Fruit fly (Drosophila melanogaster) whole organism, embryonic: ENCODE measurements around the gene Cyp4d20.

Source experiments
- Antp ChIP-seq: fragments of 200-800 bp; sonication (Bioruptor generic); optimal IDR thresholded peaks from 3 replicates; lab custom pipeline; 2016; ENCODE audit warnings: missing biosample characterization, missing genetic modification characterization
- CG10979 ChIP-seq: fragments of 200-800 bp; sonication (Bioruptor generic); optimal IDR thresholded peaks from 2 replicates; lab custom pipeline; 2018; ENCODE audit warnings: missing biosample characterization, mild to moderate bottlenecking, missing genetic modification characterization, moderate library complexity
- CG12155 ChIP-seq: fragments of 200-800 bp; sonication (Bioruptor generic); optimal IDR thresholded peaks from 3 replicates; lab custom pipeline; 2016; ENCODE audit warnings: missing biosample characterization, missing genetic modification characterization
- CG13287 ChIP-seq: fragments of 200-800 bp; sonication (Bioruptor generic); IDR thresholded peaks from 2 replicates; pipeline ENCODE4 v1.3.6; 2022; ENCODE audit warnings: missing biosample characterization, missing genetic modification characterization; ENCODE audit not compliant: partially characterized antibody
- CG13894 ChIP-seq: fragments of 200-800 bp; sonication (Bioruptor generic); optimal IDR thresholded peaks from 3 replicates; lab custom pipeline; 2018; ENCODE audit warnings: missing biosample characterization, mild to moderate bottlenecking, missing genetic modification characterization, moderate library complexity
- CG14014 ChIP-seq: fragments of 200-800 bp; sonication (Bioruptor generic); IDR thresholded peaks from 2 replicates; pipeline ENCODE4 v1.3.6; 2022; ENCODE audit warnings: missing biosample characterization, missing genetic modification characterization
- CG14965 ChIP-seq: fragments of 200-800 bp; sonication (Bioruptor generic); optimal IDR thresholded peaks from 2 replicates; lab custom pipeline; 2016; ENCODE audit warnings: missing biosample characterization, missing genetic modification characterization, borderline replicate concordance
- CG17186 ChIP-seq: fragments of 200-800 bp; sonication (Bioruptor generic); optimal IDR thresholded peaks from 3 replicates; lab custom pipeline; 2017; ENCODE audit warnings: missing biosample characterization, missing genetic modification reagents, missing genetic modification characterization
- CG17361 ChIP-seq: fragments of 200-800 bp; sonication (Bioruptor generic); IDR thresholded peaks from 3 replicates; pipeline ENCODE4 v1.3.6; 2022; ENCODE audit warnings: missing biosample characterization, missing genetic modification characterization
- CG1792 ChIP-seq: fragments of 200-800 bp; sonication (Bioruptor generic); optimal IDR thresholded peaks from 2 replicates; lab custom pipeline; 2016; ENCODE audit warnings: missing biosample characterization, missing genetic modification characterization
- CG33557 ChIP-seq: fragments of 200-800 bp; sonication (Bioruptor generic); optimal IDR thresholded peaks from 2 replicates; lab custom pipeline; 2019; ENCODE audit warnings: missing biosample characterization, mild to moderate bottlenecking, missing genetic modification characterization, moderate library complexity
- CG6254 ChIP-seq: fragments of 200-800 bp; sonication (Bioruptor generic); optimal IDR thresholded peaks from 3 replicates; lab custom pipeline; 2017; ENCODE audit warnings: mild to moderate bottlenecking, missing biosample characterization, missing genetic modification reagents, missing genetic modification characterization
- CG6791 ChIP-seq: fragments of 200-800 bp; sonication (Bioruptor generic); IDR thresholded peaks from 3 replicates; pipeline ENCODE4 v1.3.6; 2022; ENCODE audit warnings: missing biosample characterization, missing genetic modification characterization; ENCODE audit not compliant: partially characterized antibody
- CG7928 ChIP-seq: fragments of 200-800 bp; sonication (Bioruptor generic); optimal IDR thresholded peaks from 2 replicates; lab custom pipeline; 2017; ENCODE audit warnings: missing biosample characterization, mild to moderate bottlenecking, missing genetic modification characterization
- CG9609 ChIP-seq: fragments of 200-800 bp; sonication (Bioruptor generic); optimal IDR thresholded peaks from 3 replicates; lab custom pipeline; 2016; ENCODE audit warnings: missing biosample characterization, missing genetic modification characterization
- E2f2 ChIP-seq: fragments of 200-800 bp; sonication (Bioruptor generic); IDR thresholded peaks from 2 replicates; pipeline ENCODE4 v1.3.6; 2022; ENCODE audit warnings: missing biosample characterization, missing genetic modification characterization
- HHEX ChIP-seq: fragments of 200-800 bp; sonication (Bioruptor generic); optimal IDR thresholded peaks from 3 replicates; lab custom pipeline; 2017; ENCODE audit warnings: missing biosample characterization, mild to moderate bottlenecking, missing genetic modification characterization, missing genetic modification reagents
- Hey ChIP-seq: fragments of 200-800 bp; sonication (Bioruptor generic); optimal IDR thresholded peaks from 3 replicates; lab custom pipeline; 2018; ENCODE audit warnings: missing biosample characterization, mild to moderate bottlenecking, missing genetic modification characterization
- MTF-1 ChIP-seq: fragments of 200-800 bp; sonication (Bioruptor generic); optimal IDR thresholded peaks from 2 replicates; lab custom pipeline; 2018; ENCODE audit warnings: missing biosample characterization, mild to moderate bottlenecking, missing genetic modification characterization, borderline replicate concordance
- Med ChIP-seq: fragments of 200-800 bp; sonication (Bioruptor generic); peaks from one replicate; lab custom pipeline; 2016; ENCODE audit warnings: missing biosample characterization, missing genetic modification characterization, mild to moderate bottlenecking, inconsistent platforms, moderate library complexity
- NK7.1 ChIP-seq: fragments of 200-800 bp; sonication (Bioruptor generic); optimal IDR thresholded peaks from 3 replicates; lab custom pipeline; 2016; ENCODE audit warnings: missing biosample characterization, missing genetic modification characterization
- Six4 ChIP-seq: fragments of 200-800 bp; sonication (Bioruptor generic); optimal IDR thresholded peaks from 2 replicates; lab custom pipeline; 2016; ENCODE audit warnings: missing biosample characterization, missing genetic modification characterization
- Spps ChIP-seq: fragments of 200-800 bp; sonication (Bioruptor generic); optimal IDR thresholded peaks from 2 replicates; lab custom pipeline; 2018; ENCODE audit warnings: missing biosample characterization, mild to moderate bottlenecking, missing genetic modification characterization
- Vsx1 ChIP-seq: fragments of 200-800 bp; sonication (Bioruptor generic); optimal IDR thresholded peaks from 2 replicates; lab custom pipeline; 2017; ENCODE audit warnings: missing biosample characterization, mild to moderate bottlenecking, missing genetic modification characterization, missing genetic modification reagents
- Xrp1 ChIP-seq: fragments of 200-800 bp; sonication (Bioruptor generic); IDR thresholded peaks from 2 replicates; pipeline ENCODE4 v1.3.6; 2022; ENCODE audit warnings: missing biosample characterization, missing genetic modification characterization
- ara ChIP-seq: fragments of 200-800 bp; sonication (Bioruptor generic); IDR thresholded peaks from 2 replicates; pipeline ENCODE4 v1.3.6; 2022; ENCODE audit warnings: missing biosample characterization, missing genetic modification characterization
- bab2 ChIP-seq: fragments of 200-800 bp; sonication (Bioruptor generic); optimal IDR thresholded peaks from 2 replicates; lab custom pipeline; 2016; ENCODE audit warnings: missing biosample characterization, missing genetic modification characterization
- bcd ChIP-seq: fragments of 200-800 bp; sonication (Bioruptor generic); optimal IDR thresholded peaks from 2 replicates; lab custom pipeline; 2017; ENCODE audit warnings: missing biosample characterization, mild to moderate bottlenecking, missing genetic modification characterization
- bsh ChIP-seq, 2 experiments: fragments of 200-800 bp; sonication (Bioruptor generic); optimal IDR thresholded peaks; 2 replicates each; lab custom pipeline; 2017 to 2018; ENCODE audit warnings: mild to moderate bottlenecking in 2 of 2, missing biosample characterization in 2 of 2, missing genetic modification characterization in 2 of 2, moderate library complexity in 1 of 2
- cg ChIP-seq: fragments of 200-800 bp; sonication (Bioruptor generic); optimal IDR thresholded peaks from 3 replicates; lab custom pipeline; 2019; ENCODE audit warnings: missing biosample characterization, mild to moderate bottlenecking, missing genetic modification characterization, moderate library complexity
- chm ChIP-seq: fragments of 200-800 bp; sonication (Bioruptor generic); IDR thresholded peaks from 2 replicates; pipeline ENCODE4 v1.3.6; 2022; ENCODE audit warnings: missing biosample characterization, missing genetic modification characterization
- crc ChIP-seq: fragments of 200-800 bp; sonication (Bioruptor generic); optimal IDR thresholded peaks from 2 replicates; lab custom pipeline; 2016; ENCODE audit warnings: missing biosample characterization, missing genetic modification characterization
- cwo ChIP-seq: fragments of 200-800 bp; sonication (Bioruptor generic); optimal IDR thresholded peaks from 3 replicates; lab custom pipeline; 2017; ENCODE audit warnings: missing biosample characterization, missing genetic modification characterization, mild to moderate bottlenecking, moderate library complexity, missing genetic modification reagents
- fd3F ChIP-seq: fragments of 200-800 bp; sonication (Bioruptor generic); optimal IDR thresholded peaks from 2 replicates; lab custom pipeline; 2018; ENCODE audit warnings: missing biosample characterization, mild to moderate bottlenecking, missing genetic modification characterization, moderate library complexity
- gcm ChIP-seq: fragments of 200-800 bp; sonication (Bioruptor generic); optimal IDR thresholded peaks from 2 replicates; lab custom pipeline; 2019; ENCODE audit warnings: missing biosample characterization, mild to moderate bottlenecking, missing genetic modification characterization, moderate library complexity
- grn ChIP-seq: fragments of 200-800 bp; sonication (Bioruptor generic); optimal IDR thresholded peaks from 3 replicates; lab custom pipeline; 2017; ENCODE audit warnings: missing biosample characterization, missing genetic modification characterization
- her ChIP-seq: fragments of 200-800 bp; sonication (Bioruptor generic); optimal IDR thresholded peaks from 2 replicates; lab custom pipeline; 2016; ENCODE audit warnings: missing biosample characterization, missing genetic modification characterization
- hkb ChIP-seq, 2 experiments: fragments of 200-800 bp in 1 of 2; fragments of >200 bp in 1 of 2; sonication (Bioruptor generic) in 1 of 2; IDR thresholded peaks in 1 of 2; optimal IDR thresholded peaks in 1 of 2; 2 replicates each; pipeline versions ENCODE4 v1.3.6 to Lab custom; 2017 to 2022; ENCODE audit warnings: missing biosample characterization in 1 of 2, missing genetic modification characterization in 1 of 2
- insv ChIP-seq, 2 experiments: fragments of 200-800 bp; sonication (Bioruptor generic); optimal IDR thresholded peaks; 3 replicates each; lab custom pipeline; 2016 to 2018; ENCODE audit warnings: missing biosample characterization in 2 of 2, missing genetic modification characterization in 2 of 2
- phol ChIP-seq: fragments of 200-800 bp; sonication (Bioruptor generic); optimal IDR thresholded peaks from 3 replicates; lab custom pipeline; 2018; ENCODE audit warnings: missing biosample characterization, mild to moderate bottlenecking, missing genetic modification characterization, moderate library complexity
- pita ChIP-seq: fragments of 200-800 bp; sonication (Bioruptor generic); optimal IDR thresholded peaks from 2 replicates; lab custom pipeline; 2017; ENCODE audit warnings: missing biosample characterization, mild to moderate bottlenecking, missing genetic modification characterization
- repo ChIP-seq: fragments of 200-800 bp; sonication (Bioruptor generic); optimal IDR thresholded peaks from 2 replicates; lab custom pipeline; 2016; ENCODE audit warnings: missing biosample characterization, missing genetic modification characterization
- salm ChIP-seq: fragments of 200-800 bp; sonication (Bioruptor generic); optimal IDR thresholded peaks from 2 replicates; lab custom pipeline; 2018; ENCODE audit warnings: missing biosample characterization, mild to moderate bottlenecking, missing genetic modification characterization
- schlank ChIP-seq: fragments of 200-800 bp; sonication (Bioruptor generic); optimal IDR thresholded peaks from 2 replicates; lab custom pipeline; 2018; ENCODE audit warnings: missing biosample characterization, mild to moderate bottlenecking, missing genetic modification characterization
- scrt ChIP-seq: fragments of 200-800 bp; sonication (Bioruptor generic); optimal IDR thresholded peaks from 2 replicates; lab custom pipeline; 2018; ENCODE audit warnings: missing biosample characterization, mild to moderate bottlenecking, missing genetic modification characterization, moderate library complexity
- slou ChIP-seq: fragments of 200-800 bp; sonication (Bioruptor generic); optimal IDR thresholded peaks from 3 replicates; lab custom pipeline; 2016; ENCODE audit warnings: missing biosample characterization, missing genetic modification characterization
- trem ChIP-seq: fragments of 200-800 bp; optimal IDR thresholded peaks from 3 replicates; lab custom pipeline; 2019; ENCODE audit warnings: missing biosample characterization, mild to moderate bottlenecking, missing genetic modification characterization, moderate library complexity
- wek ChIP-seq: fragments of 200-800 bp; sonication (Bioruptor generic); optimal IDR thresholded peaks from 3 replicates; lab custom pipeline; 2018; ENCODE audit warnings: missing biosample characterization, mild to moderate bottlenecking, missing genetic modification characterization, moderate library complexity

Cyp4d20 gene

DNA sequence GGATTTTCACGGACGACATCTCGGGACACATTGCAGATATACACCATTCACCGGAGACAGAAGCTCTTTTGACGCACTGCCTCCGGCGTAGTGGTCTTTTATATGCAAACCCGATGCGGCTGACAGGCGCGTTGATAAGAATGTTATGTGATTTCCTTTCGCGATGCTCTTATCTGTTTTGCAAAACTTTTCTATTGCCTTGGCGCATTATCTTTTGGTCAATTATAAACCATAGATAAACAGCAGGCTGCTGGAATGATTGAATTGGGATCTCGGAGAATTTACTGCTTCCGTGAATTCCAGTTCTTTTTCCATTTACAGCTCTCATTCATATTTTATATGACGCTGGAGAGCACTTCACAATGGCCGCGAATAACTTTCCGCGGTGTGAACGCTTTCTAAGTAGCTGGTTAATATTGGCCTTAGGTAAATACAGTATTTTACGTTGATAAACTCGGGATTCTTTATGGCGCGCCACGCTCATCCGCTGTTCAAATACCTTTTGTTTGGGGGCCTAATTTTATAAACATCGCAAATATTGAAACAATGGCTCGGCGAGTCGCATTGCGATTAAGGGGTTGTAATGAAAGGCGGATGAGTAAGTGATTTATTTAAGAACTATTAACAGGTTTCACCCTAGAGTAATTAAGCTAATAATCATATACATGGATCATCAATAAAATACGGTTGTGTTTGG is 2.5 kb downstream of the Cyp4d20 start, which contains the start of gene CG16762 (continued):
- TF ChIP-seq hkb (optimal IDR thresholded peaks at IDR 0.05; lab: Kevin White, UChicago) (no peak), hkb (GFP tag; IDR thresholded peaks at IDR 0.05; lab: Robert Waterston, UW) (peak; percentile 51; the same call in 1 of the 2 replicates), insv (GFP tag; optimal IDR thresholded peaks at IDR 0.05; lab: Kevin White, UChicago) (no peak), cg (GFP tag; lab: Kevin White, UChicago) (no peak), CG13894 (tag; lab: Kevin White, UChicago) (peak; percentile 8), crc (GFP tag; lab: Kevin White, UChicago) (peak; percentile 5), CG9609 (peak; percentile 30), MTF-1 (peak; percentile 84), HHEX (GFP tag; lab: Kevin White, UChicago) (peak; percentile 71), Six4 (GFP tag; lab: Kevin White, UChicago) (peak; percentile 1), CG1792 (GFP tag; lab: Kevin White, UChicago) (peak; percentile 75), trem (tag; lab: Kevin White, UChicago) (peak; percentile 23), slou (GFP tag; lab: Kevin White, UChicago) (peak; percentile 3), chm (GFP tag; lab: Robert Waterston, UW) (peak; percentile 32; the same call in 1 of the 2 replicates), cwo (GFP tag; lab: Kevin White, UChicago) (peak; percentile 45), bsh (GFP tag; optimal IDR thresholded peaks at IDR 0.05; lab: Kevin White, UChicago) (peak in 1 of 2 experiments; percentile 76), phol (tag; lab: Kevin White, UChicago) (peak; percentile 8), her (GFP tag; lab: Kevin White, UChicago) (peak; percentile 10), salm (tag; lab: Kevin White, UChicago) (peak; percentile 53), schlank (tag; lab: Kevin White, UChicago) (peak; percentile 49), Antp (GFP tag; lab: Kevin White, UChicago) (peak; percentile 11), CG7928 (GFP tag; lab: Kevin White, UChicago) (peak; percentile 34), NK7.1 (peak; percentile 30), fd3F (GFP tag; lab: Kevin White, UChicago) (peak; percentile 35), CG33557 (GFP tag; lab: Kevin White, UChicago) (peak; percentile 28), scrt (GFP tag; lab: Kevin White, UChicago) (peak; percentile 63), E2f2 (GFP tag; lab: Robert Waterston, UW) (0 out of 2 replicates have a peak, but pooled peaks have one; percentile 24), ara (no peak), wek (GFP tag; lab: Kevin White, UChicago) (peak; percentile 11), CG14014 (GFP tag; lab: Robert Waterston, UW) (no peak), repo (GFP tag; lab: Kevin White, UChicago) (peak; percentile 33), CG10979 (tag; lab: Kevin White, UChicago) (peak; percentile 10), grn (GFP tag; lab: Kevin White, UChicago) (peak; percentile 54), Med (GFP tag; lab: Kevin White, UChicago) (peak; percentile 96), CG6254 (GFP tag; lab: Kevin White, UChicago) (peak; percentile 70), pita (GFP tag; lab: Kevin White, UChicago) (no peak), CG17361 (GFP tag; lab: Robert Waterston, UW) (peak; percentile 41; the same call in 1 of the 3 replicates), CG14965 (GFP tag; lab: Kevin White, UChicago) (peak; percentile 62), bcd (GFP tag; lab: Kevin White, UChicago) (peak; percentile 61), CG6791 (GFP tag; lab: Robert Waterston, UW) (no peak), gcm (GFP tag; lab: Kevin White, UChicago) (peak; percentile 46), CG13287 (no peak), Spps (tag; lab: Kevin White, UChicago) (peak; percentile 10), Vsx1 (peak; percentile 68), CG17186 (peak; percentile 50), Xrp1 (GFP tag; lab: Robert Waterston, UW) (peak; percentile 58), CG12155 (GFP tag; lab: Kevin White, UChicago) (no peak), Hey (tag; lab: Kevin White, UChicago) (peak; percentile 37), bab2 (GFP tag; lab: Kevin White, UChicago) (peak; percentile 80)
